Fruit fly (Drosophila melanogaster): ENCODE measurements around the gene CG33116.

Gene CG33116

dm6 chr2L:19517154-19517814 is 16.0 kb upstream of the CG33116 start, which contains the start of gene Hasp (continued):
- TF ChIP-seq sna (GFP tag; IDR thresholded peaks at IDR 0.05; ENCODE audit: partially characterized antibody): peak; percentile 87
- peak; percentile 12 for TF ChIP-seq CG9437 (GFP tag; optimal IDR thresholded peaks at IDR 0.05)
- no peak for TF ChIP-seq CG31388 (GFP tag; optimal IDR thresholded peaks at IDR 0.05)
- TF ChIP-seq CG9797 (GFP tag; optimal IDR thresholded peaks at IDR 0.05): no peak
- peak; percentile 62 for TF ChIP-seq CG17829 (tag; optimal IDR thresholded peaks at IDR 0.05)
- TF ChIP-seq btn (GFP tag; optimal IDR thresholded peaks at IDR 0.05): no peak
- no peak for TF ChIP-seq CG6175 (GFP tag; IDR thresholded peaks at IDR 0.05)
- no peak for TF ChIP-seq Side (GFP tag; optimal IDR thresholded peaks at IDR 0.05)
- no peak for TF ChIP-seq run (tag; optimal IDR thresholded peaks at IDR 0.05)
- no peak for TF ChIP-seq CG14667 (GFP tag; IDR thresholded peaks at IDR 0.05)
- TF ChIP-seq CG4424 (GFP tag; optimal IDR thresholded peaks at IDR 0.05): peak; percentile 46
- no peak for TF ChIP-seq sima (GFP tag; optimal IDR thresholded peaks at IDR 0.05)
- TF ChIP-seq CG2202 (tag; optimal IDR thresholded peaks at IDR 0.05): peak; percentile 22
- TF ChIP-seq CG4617 (GFP tag; optimal IDR thresholded peaks at IDR 0.05; ENCODE audit: borderline replicate concordance): peak; percentile 2
- no peak for TF ChIP-seq grn (GFP tag; optimal IDR thresholded peaks at IDR 0.05)
- TF ChIP-seq Jarid2 (GFP tag; optimal IDR thresholded peaks at IDR 0.05): no peak
- peak; percentile 88 for TF ChIP-seq ato (GFP tag; IDR thresholded peaks at IDR 0.05; ENCODE audit: partially characterized antibody)
- no peak for TF ChIP-seq gro (GFP tag; optimal IDR thresholded peaks at IDR 0.05)
- TF ChIP-seq Ptx1 (GFP tag; IDR thresholded peaks at IDR 0.05): peak; percentile 51
- TF ChIP-seq mam (GFP tag; optimal IDR thresholded peaks at IDR 0.05): no peak
- TF ChIP-seq sisA (GFP tag; IDR thresholded peaks at IDR 0.05): peak; percentile 45
- TF ChIP-seq CG10654 (GFP tag; optimal IDR thresholded peaks at IDR 0.05): peak; percentile 62
- TF ChIP-seq gsb-n (tag; optimal IDR thresholded peaks at IDR 0.05): no peak
- TF ChIP-seq tll (GFP tag; optimal IDR thresholded peaks at IDR 0.05): no peak
- no peak for TF ChIP-seq CG16779 (GFP tag; IDR thresholded peaks at IDR 0.05)
- peak; percentile 61 for TF ChIP-seq CG9727 (GFP tag; optimal IDR thresholded peaks at IDR 0.05)
- no peak for TF ChIP-seq CG17186 (GFP tag; optimal IDR thresholded peaks at IDR 0.05)
- TF ChIP-seq CG8388 (GFP tag; optimal IDR thresholded peaks at IDR 0.05): peak; percentile 59
- no peak for TF ChIP-seq al (GFP tag; IDR thresholded peaks at IDR 0.05)
- no peak for TF ChIP-seq CG11398 (GFP tag; optimal IDR thresholded peaks at IDR 0.05)
- peak; percentile 69 for TF ChIP-seq fd96Cb (tag; optimal IDR thresholded peaks at IDR 0.05)
- TF ChIP-seq CG7556 (GFP tag; optimal IDR thresholded peaks at IDR 0.05): peak; percentile 28
- TF ChIP-seq ash1 (GFP tag; optimal IDR thresholded peaks at IDR 0.05): no peak
- TF ChIP-seq Vsx1 (GFP tag; optimal IDR thresholded peaks at IDR 0.05): no peak
- no peak for TF ChIP-seq CG11560 (tag; IDR thresholded peaks at IDR 0.05)
- TF ChIP-seq CG4328 (GFP tag; optimal IDR thresholded peaks at IDR 0.05): no peak
- peak; percentile 69 for TF ChIP-seq CG10267 (tag; optimal IDR thresholded peaks at IDR 0.05)
- no peak for TF ChIP-seq peb (GFP tag; IDR thresholded peaks at IDR 0.05)
- TF ChIP-seq Stat92E (GFP tag; optimal IDR thresholded peaks at IDR 0.05): no peak
- TF ChIP-seq Opbp (GFP tag; IDR thresholded peaks at IDR 0.05; ENCODE audit: partially characterized antibody): peak; percentile 84; the same call in 2 of the 3 replicates
- peak; percentile 75 for TF ChIP-seq CG32532 (GFP tag; IDR thresholded peaks at IDR 0.05)
- no peak for TF ChIP-seq Mes4 (GFP tag; optimal IDR thresholded peaks at IDR 0.05)
- TF ChIP-seq gcm (GFP tag; optimal IDR thresholded peaks at IDR 0.05): peak; percentile 59
- TF ChIP-seq CG4854 (GFP tag; optimal IDR thresholded peaks at IDR 0.05): no peak
- peak; percentile 68 for TF ChIP-seq CG2678 (tag; optimal IDR thresholded peaks at IDR 0.05)
- TF ChIP-seq pnt (GFP tag; optimal IDR thresholded peaks at IDR 0.05): no peak
- peak; percentile 71; the same call in 2 of the 3 replicates for TF ChIP-seq ci (GFP tag; IDR thresholded peaks at IDR 0.05)
- no peak for TF ChIP-seq CG17912 (GFP tag; optimal IDR thresholded peaks at IDR 0.05)
- no peak for TF ChIP-seq ERR (GFP tag; optimal IDR thresholded peaks at IDR 0.05)
- TF ChIP-seq lmd (GFP tag; IDR thresholded peaks at IDR 0.05): peak; percentile 58; the same call in 1 of the 2 replicates
